Fruit fly (Drosophila melanogaster) whole organism, embryonic: ENCODE measurements around the gene Mdh2.

ENCODE experiments used
- Ada2b ChIP-seq: fragments of 200-800 bp; sonication (Bioruptor generic); IDR thresholded peaks from 2 replicates; pipeline ENCODE4 v1.3.6; 2022; ENCODE audit warnings: missing biosample characterization, missing genetic modification characterization
- B-H2 ChIP-seq: fragments of 200-800 bp; sonication (Bioruptor generic); optimal IDR thresholded peaks from 2 replicates; lab custom pipeline; 2018; ENCODE audit warnings: missing biosample characterization, mild to moderate bottlenecking, missing genetic modification characterization
- CG10654 ChIP-seq: fragments of 200-800 bp; sonication (Bioruptor generic); optimal IDR thresholded peaks from 2 replicates; lab custom pipeline; 2016; ENCODE audit warnings: missing biosample characterization, missing genetic modification characterization
- CG11093 ChIP-seq: fragments of 200-800 bp; sonication (Bioruptor generic); IDR thresholded peaks from 3 replicates; pipeline ENCODE4 v1.3.6; 2022; ENCODE audit warnings: missing biosample characterization, missing genetic modification characterization
- CG13123 ChIP-seq: fragments of 200-800 bp; sonication (Bioruptor generic); optimal IDR thresholded peaks from 2 replicates; lab custom pipeline; 2016; ENCODE audit warnings: missing biosample characterization, missing genetic modification characterization
- CG15514 ChIP-seq: fragments of 200-800 bp; sonication (Bioruptor generic); optimal IDR thresholded peaks from 3 replicates; lab custom pipeline; 2017; ENCODE audit warnings: missing biosample characterization, missing genetic modification characterization, mild to moderate bottlenecking, moderate library complexity, missing genetic modification reagents
- CG1647 ChIP-seq: fragments of 200-800 bp; sonication (Bioruptor generic); optimal IDR thresholded peaks from 3 replicates; lab custom pipeline; 2016; ENCODE audit warnings: missing biosample characterization, missing genetic modification characterization
- CG17328 ChIP-seq: fragments of 200-800 bp; sonication (Bioruptor generic); IDR thresholded peaks from 2 replicates; pipeline ENCODE4 v1.3.6; 2022; ENCODE audit warnings: missing biosample characterization, missing genetic modification characterization
- CG2875 ChIP-seq: fragments of 200-800 bp; sonication (Bioruptor generic); optimal IDR thresholded peaks from 2 replicates; lab custom pipeline; 2017; ENCODE audit warnings: missing biosample characterization, mild to moderate bottlenecking, missing genetic modification characterization, missing genetic modification reagents
- CG31441 ChIP-seq: fragments of 200-800 bp; sonication (Bioruptor generic); IDR thresholded peaks from 2 replicates; pipeline ENCODE4 v1.3.6; 2022; ENCODE audit warnings: missing biosample characterization, missing genetic modification characterization
- CG3838 ChIP-seq: fragments of 200-800 bp; sonication (Bioruptor generic); optimal IDR thresholded peaks from 3 replicates; lab custom pipeline; 2016; ENCODE audit warnings: missing biosample characterization, missing genetic modification characterization
- CG4820 ChIP-seq: fragments of 200-800 bp; sonication (Bioruptor generic); optimal IDR thresholded peaks from 3 replicates; lab custom pipeline; 2016; ENCODE audit warnings: missing biosample characterization, missing genetic modification characterization
- CG5180 ChIP-seq: fragments of 200-800 bp; sonication (Bioruptor generic); optimal IDR thresholded peaks from 3 replicates; lab custom pipeline; 2017; ENCODE audit warnings: missing biosample characterization, missing genetic modification characterization, mild to moderate bottlenecking, moderate library complexity, missing genetic modification reagents
- CG5245 ChIP-seq: fragments of 200-800 bp; sonication (Bioruptor generic); optimal IDR thresholded peaks from 3 replicates; lab custom pipeline; 2016; ENCODE audit warnings: missing biosample characterization, missing genetic modification characterization
- CG6272 ChIP-seq: fragments of 200-800 bp; sonication (Bioruptor generic); IDR thresholded peaks from 2 replicates; pipeline ENCODE4 v1.3.6; 2022; ENCODE audit warnings: missing biosample characterization, missing genetic modification characterization
- CG7357 ChIP-seq: fragments of 200-800 bp; sonication (Bioruptor generic); IDR thresholded peaks from 3 replicates; pipeline ENCODE4 v1.3.6; 2022; ENCODE audit warnings: missing biosample characterization, missing genetic modification characterization
- CG9437 ChIP-seq: fragments of 200-800 bp; sonication (Bioruptor generic); optimal IDR thresholded peaks from 2 replicates; lab custom pipeline; 2018; ENCODE audit warnings: missing biosample characterization, mild to moderate bottlenecking, missing genetic modification characterization
- CG9797 ChIP-seq: fragments of 200-800 bp; sonication (Bioruptor generic); optimal IDR thresholded peaks from 3 replicates; lab custom pipeline; 2018; ENCODE audit warnings: missing biosample characterization, mild to moderate bottlenecking, missing genetic modification characterization
- CHES-1-like ChIP-seq: fragments of 200-800 bp; sonication (Bioruptor generic); optimal IDR thresholded peaks from 2 replicates; lab custom pipeline; 2016; ENCODE audit warnings: missing biosample characterization, missing genetic modification characterization
- D ChIP-seq, 2 experiments: fragments of 200-800 bp in 1 of 2; fragments of >200 bp in 1 of 2; sonication (Bioruptor generic) in 1 of 2; optimal IDR thresholded peaks; 2 replicates in 1 of 2; 3 replicates in 1 of 2; lab custom pipeline; 2017; ENCODE audit warnings: mild to moderate bottlenecking in 1 of 2, missing biosample characterization in 1 of 2, missing genetic modification characterization in 1 of 2, missing genetic modification reagents in 1 of 2
- Deaf1 ChIP-seq: fragments of 200-800 bp; optimal IDR thresholded peaks from 3 replicates; lab custom pipeline; 2019; ENCODE audit warnings: missing biosample characterization, mild to moderate bottlenecking, missing genetic modification characterization, moderate library complexity
- Drgx ChIP-seq: fragments of 200-800 bp; sonication (Bioruptor generic); IDR thresholded peaks from 2 replicates; pipeline ENCODE4 v1.3.6; 2022; ENCODE audit warnings: missing biosample characterization, missing genetic modification characterization
- Eip74EF ChIP-seq, 2 experiments: fragments of 200-800 bp in 1 of 2; fragments of >200 bp in 1 of 2; sonication (Bioruptor generic) in 1 of 2; optimal IDR thresholded peaks; 2 replicates each; lab custom pipeline; 2017 to 2019; ENCODE audit warnings: missing biosample characterization in 2 of 2, missing genetic modification characterization in 2 of 2, mild to moderate bottlenecking in 1 of 2, moderate library complexity in 1 of 2
- Gug ChIP-seq: fragments of 200-800 bp; sonication (Bioruptor generic); IDR thresholded peaks from 4 replicates; pipeline ENCODE4 v1.3.6; 2022; ENCODE audit warnings: missing biosample characterization, missing genetic modification characterization
- HLHmδ ChIP-seq: fragments of 200-800 bp; sonication (Bioruptor generic); optimal IDR thresholded peaks from 2 replicates; lab custom pipeline; 2018; ENCODE audit warnings: missing biosample characterization, mild to moderate bottlenecking, missing genetic modification characterization, moderate library complexity
- Hey ChIP-seq: fragments of 200-800 bp; sonication (Bioruptor generic); optimal IDR thresholded peaks from 3 replicates; lab custom pipeline; 2018; ENCODE audit warnings: missing biosample characterization, mild to moderate bottlenecking, missing genetic modification characterization
- MBD-R2 ChIP-seq: fragments of 200-800 bp; sonication (Bioruptor generic); IDR thresholded peaks from 2 replicates; pipeline ENCODE4 v1.3.6; 2022; ENCODE audit warnings: missing biosample characterization, missing genetic modification characterization
- Neu2 ChIP-seq: fragments of 200-800 bp; sonication (Bioruptor generic); optimal IDR thresholded peaks from 3 replicates; lab custom pipeline; 2016; ENCODE audit warnings: missing biosample characterization, missing genetic modification characterization, borderline replicate concordance
- Poxn ChIP-seq: fragments of 200-800 bp; sonication (Bioruptor generic); IDR thresholded peaks from 2 replicates; pipeline ENCODE4 v1.3.6; 2022; ENCODE audit warnings: missing biosample characterization, missing genetic modification characterization
- ab ChIP-seq: fragments of 200-800 bp; sonication (Bioruptor generic); optimal IDR thresholded peaks from 2 replicates; lab custom pipeline; 2016; ENCODE audit warnings: missing biosample characterization, missing genetic modification characterization
- chif ChIP-seq, 2 experiments: fragments of 200-800 bp; sonication (Bioruptor generic); optimal IDR thresholded peaks; 3 replicates each; lab custom pipeline; 2016; ENCODE audit warnings: missing biosample characterization in 2 of 2, missing genetic modification characterization in 2 of 2
- chm ChIP-seq: fragments of 200-800 bp; sonication (Bioruptor generic); IDR thresholded peaks from 2 replicates; pipeline ENCODE4 v1.3.6; 2022; ENCODE audit warnings: missing biosample characterization, missing genetic modification characterization
- disco-r ChIP-seq: fragments of 200-800 bp; sonication (Bioruptor generic); optimal IDR thresholded peaks from 2 replicates; lab custom pipeline; 2016; ENCODE audit warnings: missing biosample characterization, missing genetic modification characterization
- eyg ChIP-seq: fragments of 200-800 bp; sonication (Bioruptor generic); optimal IDR thresholded peaks from 3 replicates; lab custom pipeline; 2016; ENCODE audit warnings: missing biosample characterization, missing genetic modification characterization
- fru ChIP-seq: fragments of >200 bp; optimal IDR thresholded peaks from 2 replicates; lab custom pipeline; 2017
- gce ChIP-seq: fragments of 200-800 bp; sonication (Bioruptor generic); IDR thresholded peaks from 3 replicates; pipeline ENCODE4 v1.3.6; 2022; ENCODE audit warnings: missing biosample characterization, missing genetic modification characterization
- h ChIP-seq: fragments of >200 bp; optimal IDR thresholded peaks from 2 replicates; lab custom pipeline; 2017
- her ChIP-seq: fragments of 200-800 bp; sonication (Bioruptor generic); optimal IDR thresholded peaks from 2 replicates; lab custom pipeline; 2016; ENCODE audit warnings: missing biosample characterization, missing genetic modification characterization
- hkb ChIP-seq, 2 experiments: fragments of 200-800 bp in 1 of 2; fragments of >200 bp in 1 of 2; sonication (Bioruptor generic) in 1 of 2; IDR thresholded peaks in 1 of 2; optimal IDR thresholded peaks in 1 of 2; 2 replicates each; pipeline versions ENCODE4 v1.3.6 to Lab custom; 2017 to 2022; ENCODE audit warnings: missing biosample characterization in 1 of 2, missing genetic modification characterization in 1 of 2
- insv ChIP-seq, 2 experiments: fragments of 200-800 bp; sonication (Bioruptor generic); optimal IDR thresholded peaks; 3 replicates each; lab custom pipeline; 2016 to 2018; ENCODE audit warnings: missing biosample characterization in 2 of 2, missing genetic modification characterization in 2 of 2
- kah ChIP-seq: fragments of 200-800 bp; sonication (Bioruptor generic); optimal IDR thresholded peaks from 2 replicates; lab custom pipeline; 2018; ENCODE audit warnings: missing biosample characterization, mild to moderate bottlenecking, missing genetic modification characterization
- kay ChIP-seq: fragments of 200-800 bp; sonication (Bioruptor generic); optimal IDR thresholded peaks from 2 replicates; lab custom pipeline; 2016; ENCODE audit warnings: missing biosample characterization, missing genetic modification characterization
- ken ChIP-seq: fragments of 200-800 bp; sonication (Bioruptor generic); IDR thresholded peaks from 3 replicates; pipeline ENCODE4 v1.3.6; 2022; ENCODE audit warnings: missing biosample characterization, missing genetic modification characterization
- kni ChIP-seq: fragments of 200-800 bp; sonication (Bioruptor generic); optimal IDR thresholded peaks from 3 replicates; lab custom pipeline; 2017; ENCODE audit warnings: mild to moderate bottlenecking, missing biosample characterization, missing genetic modification reagents, missing genetic modification characterization
- lab ChIP-seq: fragments of 200-800 bp; sonication (Bioruptor generic); optimal IDR thresholded peaks from 3 replicates; lab custom pipeline; 2017; ENCODE audit warnings: missing biosample characterization, missing genetic modification characterization, mild to moderate bottlenecking, moderate library complexity, missing genetic modification reagents
- p53 ChIP-seq: fragments of 200-800 bp; sonication (Bioruptor generic); optimal IDR thresholded peaks from 2 replicates; lab custom pipeline; 2016; ENCODE audit warnings: missing biosample characterization, missing genetic modification characterization
- sc ChIP-seq, 3 experiments: fragments of >200 bp in 2 of 3; fragments of 200-800 bp in 1 of 3; sonication (Bioruptor generic) in 1 of 3; optimal IDR thresholded peaks; 2 replicates in 2 of 3; 3 replicates in 1 of 3; lab custom pipeline; 2017; ENCODE audit warnings: mild to moderate bottlenecking in 1 of 3, missing biosample characterization in 1 of 3, missing genetic modification characterization in 1 of 3, missing genetic modification reagents in 1 of 3
- sens ChIP-seq: fragments of 200-800 bp; sonication (Bioruptor generic); peaks from one replicate; lab custom pipeline; 2016; ENCODE audit warnings: missing biosample characterization, missing genetic modification characterization
- seq ChIP-seq: fragments of 200-800 bp; sonication (Bioruptor generic); IDR thresholded peaks from 2 replicates; pipeline ENCODE4 v1.3.6; 2022; ENCODE audit warnings: missing biosample characterization, missing genetic modification characterization
- stwl ChIP-seq: fragments of 200-800 bp; sonication (Bioruptor generic); optimal IDR thresholded peaks from 3 replicates; lab custom pipeline; 2018; ENCODE audit warnings: missing biosample characterization, mild to moderate bottlenecking, missing genetic modification characterization, moderate library complexity
- tgo ChIP-seq: fragments of 200-800 bp; sonication (Bioruptor generic); IDR thresholded peaks from 3 replicates; pipeline ENCODE4 v1.3.6; 2022; ENCODE audit warnings: missing biosample characterization, missing genetic modification characterization

Gene Mdh2

dm6 chr3R:18183244-18183643 is 43.0 kb upstream of the Mdh2 start, which contains the start of gene cdm (continued):
- no peak for TF ChIP-seq Drgx (GFP tag; lab: Robert Waterston, UW)
- peak; percentile 52; the same call in 1 of the 2 replicates for TF ChIP-seq chm (GFP tag; lab: Robert Waterston, UW)
- no peak for TF ChIP-seq kah (GFP tag; lab: Kevin White, UChicago)
- TF ChIP-seq Deaf1 (tag; lab: Kevin White, UChicago) = no peak
- TF ChIP-seq HLHmδ (GFP tag; lab: Kevin White, UChicago) = no peak
- no peak for TF ChIP-seq tgo (GFP tag; lab: Robert Waterston, UW)
- peak; percentile 80 for TF ChIP-seq CG15514
- no peak for TF ChIP-seq fru (lab: Kevin White, UChicago)
- TF ChIP-seq B-H2 = no peak
- TF ChIP-seq CG13123 (GFP tag; lab: Kevin White, UChicago) = no peak
- TF ChIP-seq CG10654 (GFP tag; lab: Kevin White, UChicago) = no peak
- TF ChIP-seq disco-r (GFP tag; lab: Kevin White, UChicago) = no peak
- TF ChIP-seq CG3838 (GFP tag; lab: Kevin White, UChicago) = no peak
- TF ChIP-seq D (optimal IDR thresholded peaks at IDR 0.05; lab: Kevin White, UChicago) = no peak
- no peak for TF ChIP-seq D (GFP tag; optimal IDR thresholded peaks at IDR 0.05; lab: Kevin White, UChicago)
- no peak for TF ChIP-seq CG9437 (GFP tag; lab: Kevin White, UChicago)
- no peak for TF ChIP-seq CHES-1-like (GFP tag; lab: Kevin White, UChicago)
- no peak for TF ChIP-seq Ada2b
- no peak for TF ChIP-seq kay
- TF ChIP-seq CG31441 = no peak
- no peak for TF ChIP-seq eyg (GFP tag; lab: Kevin White, UChicago)
- no peak for TF ChIP-seq Neu2 (GFP tag; lab: Kevin White, UChicago)
- TF ChIP-seq CG4820 (GFP tag; lab: Kevin White, UChicago) = no peak
- peak; percentile 20 for TF ChIP-seq sens
- TF ChIP-seq CG9797 = peak; percentile 84
- 0 out of 3 replicates have a peak, but pooled peaks have one; percentile 32 for TF ChIP-seq ken (GFP tag; lab: Robert Waterston, UW)
- no peak for TF ChIP-seq lab (GFP tag; lab: Kevin White, UChicago)
- no peak for TF ChIP-seq sc (optimal IDR thresholded peaks at IDR 0.05; lab: Kevin White, UChicago)
- no peak for TF ChIP-seq sc (GFP tag; optimal IDR thresholded peaks at IDR 0.05; lab: Kevin White, UChicago)
- TF ChIP-seq CG2875 (GFP tag; lab: Kevin White, UChicago) = no peak

- TF ChIP-seq insv (GFP tag; optimal IDR thresholded peaks at IDR 0.05; lab: Kevin White, UChicago) (peak in 1 of 2 experiments; percentile 20), kni (GFP tag; lab: Kevin White, UChicago) (no peak), chif (GFP tag; optimal IDR thresholded peaks at IDR 0.05; lab: Kevin White, UChicago) (peak; percentile 40 to 61), CG4820 (GFP tag; lab: Kevin White, UChicago) (peak; percentile 34), her (GFP tag; lab: Kevin White, UChicago) (peak; percentile 8), Gug (GFP tag; lab: Robert Waterston, UW) (peak; percentile 50; the same call in 2 of the 4 replicates), stwl (tag; lab: Kevin White, UChicago) (peak; percentile 95), seq (GFP tag; lab: Robert Waterston, UW) (no peak; the same call in 1 of the 2 replicates), CG1647 (peak; percentile 51), kah (GFP tag; lab: Kevin White, UChicago) (no peak), Eip74EF (GFP tag; optimal IDR thresholded peaks at IDR 0.05; lab: Kevin White, UChicago) (no peak), gce (GFP tag; lab: Robert Waterston, UW) (no peak), CG6272 (GFP tag; lab: Robert Waterston, UW) (peak; percentile 62), ab (GFP tag; lab: Kevin White, UChicago) (no peak), CG7357 (GFP tag; lab: Robert Waterston, UW) (0 out of 3 replicates have a peak, but pooled peaks have one; percentile 36), p53 (GFP tag; lab: Kevin White, UChicago) (no peak), Hey (tag; lab: Kevin White, UChicago) (no peak), CG5180 (GFP tag; lab: Kevin White, UChicago) (no peak), h (lab: Kevin White, UChicago) (no peak), MBD-R2 (GFP tag; lab: Robert Waterston, UW) (peak; percentile 83), hkb (optimal IDR thresholded peaks at IDR 0.05; lab: Kevin White, UChicago) (no peak), hkb (GFP tag; IDR thresholded peaks at IDR 0.05; lab: Robert Waterston, UW) (peak; percentile 62), CG5245 (GFP tag; lab: Kevin White, UChicago) (peak; percentile 14), Poxn (no peak), CG11093 (GFP tag; lab: Robert Waterston, UW) (no peak), CG17328 (peak; percentile 40; the same call in 1 of the 2 replicates)
These were observed 40.8 kb upstream of the Mdh2 start, which contains the start of the genes Arp5 and CG7208 for dm6 chr3R:18185385-18185784. Gene Arp5, plus strand, starts transcription at chr3R:18185498. Gene CG7208, minus strand, starts transcription at chr3R:18185715.
